Worm (Caenorhabditis elegans): Measurements from ENCODE around the gene sfxn-5.

ce11 chrII:8137379-8137778 lies 32.5 kb upstream of the sfxn-5 start:
- no peak for TF ChIP-seq alr-1 (tag; optimal IDR thresholded peaks at IDR 0.05)
- TF ChIP-seq lin-39 (tag; optimal IDR thresholded peaks at IDR 0.05), result no peak
- TF ChIP-seq fos-1 (tag; optimal IDR thresholded peaks at IDR 0.05), result no peak
- TF ChIP-seq ama-1 (optimal IDR thresholded peaks at IDR 0.05), result no peak
- TF ChIP-seq elt-1 (tag; optimal IDR thresholded peaks at IDR 0.05), result no peak
